Fruit fly (Drosophila melanogaster) whole organism, embryonic: ENCODE results near the gene CG4467.

ENCODE experiments used
- ATbp ChIP-seq: fragments of 200-800 bp; sonication (Bioruptor generic); optimal IDR thresholded peaks from 2 replicates; lab custom pipeline; 2017; ENCODE audit warnings: missing biosample characterization, mild to moderate bottlenecking, missing genetic modification characterization, missing genetic modification reagents
- Blimp-1 ChIP-seq: fragments of 200-800 bp; sonication (Bioruptor generic); optimal IDR thresholded peaks from 3 replicates; lab custom pipeline; 2018; ENCODE audit warnings: missing biosample characterization, missing genetic modification characterization, mild to moderate bottlenecking, moderate library complexity, missing genetic modification reagents
- CG11398 ChIP-seq: fragments of 200-800 bp; sonication (Bioruptor generic); optimal IDR thresholded peaks from 2 replicates; lab custom pipeline; 2016; ENCODE audit warnings: missing biosample characterization, missing genetic modification characterization
- CG12104 ChIP-seq: fragments of 200-800 bp; sonication (Bioruptor generic); optimal IDR thresholded peaks from 3 replicates; lab custom pipeline; 2016; ENCODE audit warnings: missing biosample characterization, missing genetic modification characterization
- CG1529 ChIP-seq: fragments of 200-800 bp; sonication (Bioruptor generic); optimal IDR thresholded peaks from 3 replicates; lab custom pipeline; 2018; ENCODE audit warnings: missing biosample characterization, missing genetic modification characterization
- CG15514 ChIP-seq: fragments of 200-800 bp; sonication (Bioruptor generic); optimal IDR thresholded peaks from 3 replicates; lab custom pipeline; 2017; ENCODE audit warnings: missing biosample characterization, missing genetic modification characterization, mild to moderate bottlenecking, moderate library complexity, missing genetic modification reagents
- CG15696 ChIP-seq: fragments of 200-800 bp; sonication (Bioruptor generic); optimal IDR thresholded peaks from 2 replicates; lab custom pipeline; 2019; ENCODE audit warnings: missing biosample characterization, mild to moderate bottlenecking, missing genetic modification characterization, moderate library complexity
- CG1602 ChIP-seq: fragments of 200-800 bp; sonication (Bioruptor generic); optimal IDR thresholded peaks from 3 replicates; lab custom pipeline; 2016; ENCODE audit warnings: missing biosample characterization, missing genetic modification characterization
- CG1603 ChIP-seq: fragments of 200-800 bp; sonication (Bioruptor generic); optimal IDR thresholded peaks from 2 replicates; lab custom pipeline; 2019; ENCODE audit warnings: missing biosample characterization, mild to moderate bottlenecking, missing genetic modification characterization, moderate library complexity
- CG17186 ChIP-seq: fragments of 200-800 bp; sonication (Bioruptor generic); optimal IDR thresholded peaks from 3 replicates; lab custom pipeline; 2017; ENCODE audit warnings: missing biosample characterization, missing genetic modification reagents, missing genetic modification characterization
- CG17385 ChIP-seq: fragments of 200-800 bp; sonication (Bioruptor generic); optimal IDR thresholded peaks from 3 replicates; lab custom pipeline; 2018; ENCODE audit warnings: missing biosample characterization, mild to moderate bottlenecking, missing genetic modification characterization
- CG31224 ChIP-seq: fragments of 200-800 bp; sonication (Bioruptor generic); IDR thresholded peaks from 2 replicates; pipeline ENCODE4 v1.3.6; 2022; ENCODE audit warnings: missing biosample characterization, missing genetic modification characterization
- CG32767 ChIP-seq: fragments of 200-800 bp; sonication (Bioruptor generic); IDR thresholded peaks from 2 replicates; pipeline ENCODE4 v1.3.6; 2022; ENCODE audit warnings: missing biosample characterization, missing genetic modification characterization
- CG3726 ChIP-seq: fragments of 200-800 bp; sonication (Bioruptor generic); IDR thresholded peaks from 3 replicates; pipeline ENCODE4, ENCODE4 v1.3.6; 2022; ENCODE audit warnings: missing biosample characterization, missing genetic modification characterization
- CG42726 ChIP-seq: fragments of 200-800 bp; sonication (Bioruptor generic); IDR thresholded peaks from 2 replicates; pipeline ENCODE4 v1.3.6; 2022; ENCODE audit warnings: missing biosample characterization, missing genetic modification characterization; ENCODE audit not compliant: partially characterized antibody
- CG4360 ChIP-seq: fragments of 200-800 bp; sonication (Bioruptor generic); IDR thresholded peaks from 2 replicates; pipeline ENCODE4 v1.3.6; 2022; ENCODE audit warnings: missing biosample characterization, missing genetic modification characterization
- CG4617 ChIP-seq: fragments of 200-800 bp; sonication (Bioruptor generic); optimal IDR thresholded peaks from 3 replicates; lab custom pipeline; 2016; ENCODE audit warnings: missing biosample characterization, missing genetic modification characterization, borderline replicate concordance
- CG6175 ChIP-seq: fragments of 200-800 bp; sonication (Bioruptor generic); IDR thresholded peaks from 3 replicates; pipeline ENCODE4 v1.3.6; 2022; ENCODE audit warnings: missing biosample characterization, missing genetic modification characterization
- CG9437 ChIP-seq: fragments of 200-800 bp; sonication (Bioruptor generic); optimal IDR thresholded peaks from 2 replicates; lab custom pipeline; 2018; ENCODE audit warnings: missing biosample characterization, mild to moderate bottlenecking, missing genetic modification characterization
- CG9817 ChIP-seq: fragments of 200-800 bp; sonication (Bioruptor generic); optimal IDR thresholded peaks from 2 replicates; lab custom pipeline; 2018; ENCODE audit warnings: missing biosample characterization, mild to moderate bottlenecking, missing genetic modification characterization, moderate library complexity
- CG9876 ChIP-seq: fragments of 200-800 bp; sonication (Bioruptor generic); optimal IDR thresholded peaks from 2 replicates; lab custom pipeline; 2016; ENCODE audit warnings: missing biosample characterization, missing genetic modification characterization
- Dbx ChIP-seq: fragments of 200-800 bp; sonication (Bioruptor generic); IDR thresholded peaks from 3 replicates; pipeline ENCODE4 v1.3.6; 2022; ENCODE audit warnings: missing biosample characterization, missing genetic modification characterization
- Ets97D ChIP-seq: fragments of 200-800 bp; sonication (Bioruptor generic); optimal IDR thresholded peaks from 3 replicates; lab custom pipeline; 2016; ENCODE audit warnings: missing biosample characterization, missing genetic modification characterization
- Fer3 ChIP-seq: fragments of 200-800 bp; sonication (Bioruptor generic); optimal IDR thresholded peaks from 2 replicates; lab custom pipeline; 2018; ENCODE audit warnings: missing biosample characterization, mild to moderate bottlenecking, missing genetic modification characterization, moderate library complexity
- GATAe ChIP-seq: fragments of 200-800 bp; sonication (Bioruptor generic); conservative IDR thresholded peaks from 2 replicates; pipeline ENCODE4 v1.3.6; 2022; ENCODE audit warnings: missing biosample characterization, missing genetic modification characterization
- Gug ChIP-seq: fragments of 200-800 bp; sonication (Bioruptor generic); IDR thresholded peaks from 4 replicates; pipeline ENCODE4 v1.3.6; 2022; ENCODE audit warnings: missing biosample characterization, missing genetic modification characterization
- HLHmδ ChIP-seq: fragments of 200-800 bp; sonication (Bioruptor generic); optimal IDR thresholded peaks from 2 replicates; lab custom pipeline; 2018; ENCODE audit warnings: missing biosample characterization, mild to moderate bottlenecking, missing genetic modification characterization, moderate library complexity
- Hr39 ChIP-seq: fragments of >200 bp; optimal IDR thresholded peaks from 2 replicates; lab custom pipeline; 2017
- Lim3 ChIP-seq: fragments of 200-800 bp; sonication (Bioruptor generic); IDR thresholded peaks from 2 replicates; pipeline ENCODE4 v1.3.6; 2022; ENCODE audit warnings: missing biosample characterization, missing genetic modification characterization
- Mrtf ChIP-seq: fragments of 200-800 bp; sonication (Bioruptor generic); IDR thresholded peaks from 3 replicates; pipeline ENCODE4 v1.3.6; 2022; ENCODE audit warnings: missing biosample characterization, missing genetic modification characterization
- Neu2 ChIP-seq: fragments of 200-800 bp; sonication (Bioruptor generic); optimal IDR thresholded peaks from 3 replicates; lab custom pipeline; 2016; ENCODE audit warnings: missing biosample characterization, missing genetic modification characterization, borderline replicate concordance
- Nf-YB ChIP-seq: fragments of 200-800 bp; sonication (Bioruptor generic); optimal IDR thresholded peaks from 3 replicates; lab custom pipeline; 2019; ENCODE audit warnings: missing biosample characterization, mild to moderate bottlenecking, missing genetic modification characterization, moderate library complexity
- Sry-β ChIP-seq: fragments of 200-800 bp; sonication (Bioruptor generic); optimal IDR thresholded peaks from 2 replicates; lab custom pipeline; 2018; ENCODE audit warnings: missing biosample characterization, mild to moderate bottlenecking, missing genetic modification characterization, moderate library complexity
- Stat92E ChIP-seq, 3 experiments: fragments of >200 bp in 2 of 3; fragments of 200-800 bp in 1 of 3; sonication (Bioruptor generic) in 1 of 3; optimal IDR thresholded peaks; 2 replicates each; lab custom pipeline; 2017 to 2019; ENCODE audit warnings: missing biosample characterization in 3 of 3, missing genetic modification characterization in 3 of 3, mild to moderate bottlenecking in 1 of 3, moderate library complexity in 1 of 3
- ara ChIP-seq: fragments of 200-800 bp; sonication (Bioruptor generic); IDR thresholded peaks from 2 replicates; pipeline ENCODE4 v1.3.6; 2022; ENCODE audit warnings: missing biosample characterization, missing genetic modification characterization
- bbx ChIP-seq: fragments of 200-800 bp; sonication (Bioruptor generic); IDR thresholded peaks from 2 replicates; pipeline ENCODE4 v1.3.6; 2022; ENCODE audit warnings: missing biosample characterization, missing genetic modification characterization; ENCODE audit not compliant: partially characterized antibody
- danr ChIP-seq: fragments of 200-800 bp; sonication (Bioruptor generic); IDR thresholded peaks from 2 replicates; pipeline ENCODE4 v1.3.6; 2022; ENCODE audit warnings: missing biosample characterization, missing genetic modification characterization
- dimm ChIP-seq: fragments of 200-800 bp; sonication (Bioruptor generic); IDR thresholded peaks from 2 replicates; pipeline ENCODE4 v1.3.6; 2022; ENCODE audit warnings: missing biosample characterization, missing genetic modification characterization
- emc ChIP-seq: fragments of 200-800 bp; sonication (Bioruptor generic); optimal IDR thresholded peaks from 2 replicates; lab custom pipeline; 2016; ENCODE audit warnings: missing biosample characterization, missing genetic modification characterization
- exex ChIP-seq: fragments of 200-800 bp; sonication (Bioruptor generic); optimal IDR thresholded peaks from 4 replicates; lab custom pipeline; 2018; ENCODE audit warnings: missing biosample characterization, mild to moderate bottlenecking, missing genetic modification characterization, moderate library complexity
- gcm2 ChIP-seq: fragments of 200-800 bp; sonication (Bioruptor generic); optimal IDR thresholded peaks from 2 replicates; lab custom pipeline; 2016; ENCODE audit warnings: missing biosample characterization, missing genetic modification characterization
- grau ChIP-seq: fragments of 200-800 bp; optimal IDR thresholded peaks from 3 replicates; lab custom pipeline; 2019; ENCODE audit warnings: missing biosample characterization, mild to moderate bottlenecking, missing genetic modification characterization, moderate library complexity
- h ChIP-seq: fragments of >200 bp; optimal IDR thresholded peaks from 2 replicates; lab custom pipeline; 2017
- her ChIP-seq: fragments of 200-800 bp; sonication (Bioruptor generic); optimal IDR thresholded peaks from 2 replicates; lab custom pipeline; 2016; ENCODE audit warnings: missing biosample characterization, missing genetic modification characterization
- kah ChIP-seq: fragments of 200-800 bp; sonication (Bioruptor generic); optimal IDR thresholded peaks from 2 replicates; lab custom pipeline; 2018; ENCODE audit warnings: missing biosample characterization, mild to moderate bottlenecking, missing genetic modification characterization
- lola ChIP-seq, 3 experiments: fragments of >200 bp in 2 of 3; fragments of 200-800 bp in 1 of 3; sonication (Bioruptor generic) in 1 of 3; optimal IDR thresholded peaks; 2 replicates each; lab custom pipeline; 2017 to 2019; ENCODE audit warnings: missing biosample characterization in 3 of 3, missing genetic modification characterization in 3 of 3, mild to moderate bottlenecking in 1 of 3, moderate library complexity in 1 of 3
- rib ChIP-seq: fragments of 200-800 bp; sonication (Bioruptor generic); IDR thresholded peaks from 2 replicates; pipeline ENCODE4 v1.3.6; 2022; ENCODE audit warnings: missing biosample characterization, missing genetic modification characterization
- sqz ChIP-seq: fragments of 200-800 bp; sonication (Bioruptor generic); optimal IDR thresholded peaks from 3 replicates; lab custom pipeline; 2018; ENCODE audit warnings: missing biosample characterization, mild to moderate bottlenecking, missing genetic modification characterization
- sug ChIP-seq: fragments of 200-800 bp; optimal IDR thresholded peaks from 2 replicates; lab custom pipeline; 2019; ENCODE audit warnings: missing biosample characterization, mild to moderate bottlenecking, missing genetic modification characterization, moderate library complexity
- tup ChIP-seq: fragments of 200-800 bp; sonication (Bioruptor generic); optimal IDR thresholded peaks from 2 replicates; lab custom pipeline; 2016; ENCODE audit warnings: missing biosample characterization, mild to moderate bottlenecking, missing genetic modification characterization, moderate library complexity

Gene CG4467

DNA sequence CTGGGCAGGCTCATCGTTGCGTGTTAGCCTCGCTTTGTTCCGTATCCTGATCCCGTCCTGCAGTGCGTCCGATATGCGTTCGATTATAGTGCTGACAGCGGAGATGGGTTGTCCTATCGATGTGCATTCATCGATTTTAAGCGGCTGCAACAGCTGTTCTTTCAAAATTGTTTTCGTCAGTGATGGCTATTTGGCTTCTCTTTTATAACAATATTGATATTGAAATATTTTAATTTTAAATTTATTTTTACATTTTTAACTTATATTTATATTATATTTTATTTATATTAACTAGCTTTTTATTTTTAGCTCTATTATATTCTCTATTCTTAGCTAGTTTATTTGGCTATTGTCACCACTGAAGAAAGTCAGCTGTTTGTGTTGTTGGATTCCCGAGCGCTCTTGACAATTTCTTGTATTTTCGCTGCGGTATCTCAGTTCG is 9.3 kb upstream of the CG4467 start, which contains the start of the genes wda and Pex11c (continued):
- peak; percentile 72 for TF ChIP-seq CG1529 (GFP tag; lab: Kevin White, UChicago)
- peak in 1 of 3 experiments; percentile 95 for TF ChIP-seq lola (GFP tag; optimal IDR thresholded peaks at IDR 0.05; lab: Kevin White, UChicago)
- peak; percentile 80 for TF ChIP-seq ATbp (GFP tag; lab: Kevin White, UChicago)
- TF ChIP-seq sug, result peak; percentile 84
- peak; percentile 88; the same call in 1 of the 2 replicates for TF ChIP-seq CG32767 (GFP tag; lab: Robert Waterston, UW)
- TF ChIP-seq CG4617 (GFP tag; lab: Kevin White, UChicago), result peak; percentile 70
- no peak for TF ChIP-seq CG11398 (GFP tag; lab: Kevin White, UChicago)
- peak; percentile 68 for TF ChIP-seq ara (GFP tag; lab: Robert Waterston, UW)
- TF ChIP-seq Neu2 (GFP tag; lab: Kevin White, UChicago), result no peak
- no peak for TF ChIP-seq Hr39 (lab: Kevin White, UChicago)
- TF ChIP-seq CG31224 (GFP tag; lab: Robert Waterston, UW), result no peak; the same call in none of the 2 replicates
- TF ChIP-seq CG15514, result peak; percentile 67
- TF ChIP-seq CG15696, result peak; percentile 81
- peak in 1 of 3 experiments; percentile 73 for TF ChIP-seq Stat92E (GFP tag; optimal IDR thresholded peaks at IDR 0.05; lab: Kevin White, UChicago)
- no peak for TF ChIP-seq h (lab: Kevin White, UChicago)
- peak; percentile 77 for TF ChIP-seq Nf-YB (GFP tag; lab: Kevin White, UChicago)
- no peak; the same call in 2 of the 3 replicates for TF ChIP-seq Mrtf (GFP tag; lab: Robert Waterston, UW)
- TF ChIP-seq CG3726 (GFP tag; lab: Robert Waterston, UW), result no peak; the same call in 2 of the 3 replicates
- no peak for TF ChIP-seq HLHmδ (GFP tag; lab: Kevin White, UChicago)
- peak; percentile 87 for TF ChIP-seq CG9817 (tag; lab: Kevin White, UChicago)
- peak; percentile 5 for TF ChIP-seq CG17186 (GFP tag; lab: Kevin White, UChicago)
- TF ChIP-seq emc (GFP tag; lab: Kevin White, UChicago), result no peak
- TF ChIP-seq Blimp-1 (GFP tag; lab: Kevin White, UChicago), result peak; percentile 59
- TF ChIP-seq gcm2 (GFP tag; lab: Kevin White, UChicago), result no peak
- TF ChIP-seq sqz (GFP tag; lab: Kevin White, UChicago), result peak; percentile 25
- peak; percentile 70 for TF ChIP-seq CG12104 (GFP tag; lab: Kevin White, UChicago)
- peak; percentile 67 for TF ChIP-seq CG4360 (GFP tag; lab: Robert Waterston, UW)
- TF ChIP-seq CG17385 (GFP tag; lab: Kevin White, UChicago), result peak; percentile 81
- TF ChIP-seq bbx (GFP tag; lab: Robert Waterston, UW), result peak; percentile 73
- peak; percentile 79 for TF ChIP-seq CG9437 (GFP tag; lab: Kevin White, UChicago)
- TF ChIP-seq Fer3 (tag; lab: Kevin White, UChicago), result peak; percentile 77
- TF ChIP-seq her (GFP tag; lab: Kevin White, UChicago), result no peak
- TF ChIP-seq grau, result peak; percentile 92
- TF ChIP-seq tup (GFP tag; lab: Kevin White, UChicago), result peak; percentile 72
- no peak; the same call in 1 of the 2 replicates for TF ChIP-seq dimm (GFP tag; lab: Robert Waterston, UW)
- TF ChIP-seq Lim3 (GFP tag; lab: Robert Waterston, UW), result peak; percentile 67
- no peak for TF ChIP-seq rib
- TF ChIP-seq CG1603 (tag; lab: Kevin White, UChicago), result no peak
- TF ChIP-seq CG6175 (GFP tag; lab: Robert Waterston, UW), result no peak; the same call in 2 of the 3 replicates
- TF ChIP-seq Dbx, result peak; percentile 85; the same call in 2 of the 3 replicates
- peak; percentile 41; the same call in 1 of the 2 replicates for TF ChIP-seq CG42726 (GFP tag; lab: Robert Waterston, UW)
- no peak for TF ChIP-seq CG9876 (GFP tag; lab: Kevin White, UChicago)
- no peak for TF ChIP-seq Ets97D (GFP tag; lab: Kevin White, UChicago)
- TF ChIP-seq Sry-β (GFP tag; lab: Kevin White, UChicago), result peak; percentile 98
- peak; percentile 62 for TF ChIP-seq exex
- peak; percentile 54; the same call in 1 of the 2 replicates for TF ChIP-seq GATAe
- no peak for TF ChIP-seq kah (GFP tag; lab: Kevin White, UChicago)
- no peak for TF ChIP-seq Gug (GFP tag; lab: Robert Waterston, UW)
- TF ChIP-seq danr (GFP tag; lab: Robert Waterston, UW), result peak; percentile 70
- TF ChIP-seq CG1602 (GFP tag; lab: Kevin White, UChicago), result peak; percentile 86
